Worm (Caenorhabditis elegans) whole organism, late embryonic: ENCODE measurements around the gene C24D10.6.

Experiments
- hlh-6 ChIP-seq: sonication (generic microtip); optimal IDR thresholded peaks from 2 replicates; lab custom pipeline; 2016; ENCODE audit warnings: missing genotype, missing genetic modification characterization, missing compliant biosample characterization
- mec-3 ChIP-seq: sonication (generic microtip); optimal IDR thresholded peaks from 2 replicates; lab custom pipeline; 2016; ENCODE audit warnings: borderline replicate concordance, missing genetic modification characterization, missing compliant biosample characterization
- pha-4 ChIP-seq: fragments of 150-350 bp; optimal IDR thresholded peaks from 2 replicates; lab custom pipeline; 2018; ENCODE audit warnings: missing biosample characterization, missing genetic modification reagents, missing genetic modification characterization

DNA sequence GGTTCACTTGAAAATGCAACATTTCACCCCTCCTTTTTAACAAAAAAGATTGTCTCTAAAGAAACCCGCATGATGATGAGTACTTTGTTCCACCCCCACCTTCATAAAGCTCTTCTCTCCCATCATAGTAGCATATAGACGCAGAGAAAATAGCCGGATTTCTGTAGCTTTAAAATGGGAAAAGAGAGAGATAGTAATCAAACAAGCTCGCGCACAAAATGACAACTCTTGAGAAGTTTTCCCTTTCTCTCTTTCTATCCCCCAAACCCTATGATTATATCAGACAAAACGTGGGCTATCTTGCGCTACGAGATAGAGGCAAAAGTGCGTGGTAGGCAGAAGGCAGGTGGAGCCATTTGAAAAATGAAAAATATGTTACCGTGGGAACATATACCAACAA is 42.5 kb upstream of the C24D10.6 start:
- no peak for TF ChIP-seq hlh-6 (tag; lab: Kevin White, UChicago)
- no peak for TF ChIP-seq mec-3 (tag; lab: Kevin White, UChicago)
- no peak for TF ChIP-seq pha-4
